Worm (Caenorhabditis elegans) whole organism, L1 larva: ENCODE data around the gene C14A11.6.

ENCODE experiments used
- C34B4.2 ChIP-seq: sonication (generic microtip); optimal IDR thresholded peaks from 2 replicates; lab custom pipeline; 2017; ENCODE audit warnings: mild to moderate bottlenecking, missing genetic modification characterization, missing compliant biosample characterization
- F16B12.6 ChIP-seq: fragments of 150-350 bp; optimal IDR thresholded peaks from 2 replicates; lab custom pipeline; 2014; ENCODE audit warnings: missing biosample characterization, missing genetic modification characterization
- alr-1 ChIP-seq: fragments of 200-800 bp; sonication (Bioruptor generic); optimal IDR thresholded peaks from 2 replicates; lab custom pipeline; 2018; ENCODE audit warnings: borderline replicate concordance, mild to moderate bottlenecking, missing genetic modification characterization, missing compliant biosample characterization
- aly-2 ChIP-seq: fragments of 150-350 bp; optimal IDR thresholded peaks from 2 replicates; lab custom pipeline; 2014; ENCODE audit warnings: missing biosample characterization, missing genetic modification characterization
- blmp-1 ChIP-seq: fragments of 150-350 bp; optimal IDR thresholded peaks from 2 replicates; lab custom pipeline; 2014; ENCODE audit warnings: missing biosample characterization, missing genetic modification characterization
- ceh-82 ChIP-seq, 3 experiments: fragments of 150-350 bp in 1 of 3; sonication (generic microtip) in 2 of 3; optimal IDR thresholded peaks; 2 replicates each; lab custom pipeline; 2014 to 2017; ENCODE audit warnings: missing biosample characterization in 3 of 3, missing genetic modification characterization in 3 of 3
- ceh-90 ChIP-seq: sonication (generic microtip); optimal IDR thresholded peaks from 2 replicates; lab custom pipeline; 2016; ENCODE audit warnings: missing genetic modification characterization, missing compliant biosample characterization
- ces-1 ChIP-seq: fragments of 150-350 bp; optimal IDR thresholded peaks from 2 replicates; lab custom pipeline; 2014; ENCODE audit warnings: missing biosample characterization, missing genetic modification reagents, missing genetic modification characterization
- dpl-1 ChIP-seq, 3 experiments: fragments of 150-350 bp in 2 of 3; sonication (generic microtip) in 1 of 3; optimal IDR thresholded peaks; 2 replicates each; lab custom pipeline; 2014 to 2017; ENCODE audit warnings: missing biosample characterization in 3 of 3, missing genetic modification characterization in 3 of 3, missing genetic modification reagents in 3 of 3
- dsc-1 ChIP-seq: sonication (generic microtip); optimal IDR thresholded peaks from 2 replicates; lab custom pipeline; 2016; ENCODE audit warnings: mild to moderate bottlenecking, missing genetic modification characterization, missing compliant biosample characterization
- efl-1 ChIP-seq, 4 experiments: fragments of 150-350 bp; optimal IDR thresholded peaks in 3 of 4; peaks in 1 of 4; 1 replicate in 1 of 4; 2 replicates in 3 of 4; lab custom pipeline; 2014; ENCODE audit warnings: missing biosample characterization in 2 of 4, missing genetic modification characterization in 2 of 4, missing genetic modification reagents in 2 of 4
- efl-3 ChIP-seq: fragments of 200-800 bp; sonication (Bioruptor generic); optimal IDR thresholded peaks from 2 replicates; lab custom pipeline; 2018; ENCODE audit warnings: mild to moderate bottlenecking, missing genetic modification characterization, missing compliant biosample characterization
- egl-27 ChIP-seq, 2 experiments: fragments of 150-350 bp in 1 of 2; sonication (generic microtip); optimal IDR thresholded peaks; 3 replicates each; lab custom pipeline; 2017 to 2018; ENCODE audit warnings: missing biosample characterization in 2 of 2, missing genetic modification characterization in 2 of 2, missing genetic modification reagents in 2 of 2
- elt-2 ChIP-seq: sonication (generic microtip); optimal IDR thresholded peaks from 2 replicates; lab custom pipeline; 2016; ENCODE audit warnings: missing genetic modification characterization, mild to moderate bottlenecking, inconsistent platforms, missing compliant biosample characterization, missing genetic modification reagents
- elt-3 ChIP-seq, 6 experiments: fragments of 150-350 bp in 1 of 6; sonication (generic microtip); optimal IDR thresholded peaks; 2 replicates each; lab custom pipeline; 2017 to 2018; ENCODE audit warnings: missing biosample characterization in 6 of 6, missing genetic modification characterization in 6 of 6, inconsistent platforms in 1 of 6
- ets-5 ChIP-seq: fragments of 200-800 bp; sonication (Bioruptor generic); IDR thresholded peaks from 2 replicates; pipeline ENCODE4 v1.3.6; 2022; ENCODE audit warnings: missing genetic modification characterization, missing compliant biosample characterization
- fkh-4 ChIP-seq: sonication (generic microtip); optimal IDR thresholded peaks from 2 replicates; lab custom pipeline; 2016; ENCODE audit warnings: missing compliant biosample characterization, missing genetic modification characterization, borderline replicate concordance
- fos-1 ChIP-seq: fragments of 150-350 bp; optimal IDR thresholded peaks from 2 replicates; lab custom pipeline; 2014; ENCODE audit warnings: missing biosample characterization, missing genetic modification characterization
- lin-13 ChIP-seq: fragments of 150-350 bp; optimal IDR thresholded peaks from 2 replicates; lab custom pipeline; 2014; ENCODE audit warnings: missing biosample characterization, missing genetic modification reagents, missing genetic modification characterization
- lin-14 ChIP-seq: fragments of 200-800 bp; sonication (Bioruptor generic); optimal IDR thresholded peaks from 2 replicates; lab custom pipeline; 2018; ENCODE audit warnings: mild to moderate bottlenecking, missing genetic modification characterization, moderate library complexity, missing compliant biosample characterization
- lir-3 ChIP-seq: sonication (generic microtip); optimal IDR thresholded peaks from 2 replicates; lab custom pipeline; 2016; ENCODE audit warnings: mild to moderate bottlenecking, missing genetic modification characterization, moderate library complexity, missing compliant biosample characterization; ENCODE audit not compliant: poor library complexity
- lsy-2 ChIP-seq, 2 experiments: fragments of 150-350 bp; optimal IDR thresholded peaks; 2 replicates each; lab custom pipeline; 2014; ENCODE audit warnings: missing biosample characterization in 2 of 2, missing genetic modification characterization in 2 of 2
- mdl-1 ChIP-seq, 2 experiments: fragments of 150-350 bp; optimal IDR thresholded peaks; 2 replicates each; lab custom pipeline; 2014 to 2017; ENCODE audit warnings: missing biosample characterization in 2 of 2, missing genetic modification characterization in 2 of 2, inconsistent platforms in 1 of 2
- mep-1 ChIP-seq: fragments of 150-350 bp; optimal IDR thresholded peaks from 2 replicates; lab custom pipeline; 2014; ENCODE audit warnings: missing biosample characterization, missing genetic modification characterization
- nhr-20 ChIP-seq: sonication (generic microtip); optimal IDR thresholded peaks from 2 replicates; lab custom pipeline; 2016; ENCODE audit warnings: mild to moderate bottlenecking, missing genetic modification characterization, missing compliant biosample characterization
- nhr-47 ChIP-seq: sonication (generic microtip); optimal IDR thresholded peaks from 2 replicates; lab custom pipeline; 2016; ENCODE audit warnings: mild to moderate bottlenecking, missing genetic modification characterization, moderate library complexity, missing compliant biosample characterization
- nhr-71 ChIP-seq: sonication (generic microtip); optimal IDR thresholded peaks from 2 replicates; lab custom pipeline; 2016; ENCODE audit warnings: mild to moderate bottlenecking, missing genetic modification characterization, moderate library complexity, missing compliant biosample characterization
- nhr-76 ChIP-seq: sonication (generic microtip); optimal IDR thresholded peaks from 2 replicates; lab custom pipeline; 2017; ENCODE audit warnings: missing biosample characterization, missing genetic modification characterization
- nhr-77 ChIP-seq: fragments of 150-350 bp; optimal IDR thresholded peaks from 2 replicates; lab custom pipeline; 2014; ENCODE audit warnings: missing biosample characterization, missing genetic modification characterization
- nhr-84 ChIP-seq: sonication (generic microtip); optimal IDR thresholded peaks from 2 replicates; lab custom pipeline; 2017; ENCODE audit warnings: missing biosample characterization, missing genetic modification characterization
- nhr-85 ChIP-seq: sonication (generic microtip); peaks from one replicate; lab custom pipeline; 2016; ENCODE audit warnings: missing genetic modification characterization, inconsistent platforms, missing compliant biosample characterization
- nhr-90 ChIP-seq: sonication (generic microtip); optimal IDR thresholded peaks from 2 replicates; lab custom pipeline; 2016; ENCODE audit warnings: mild to moderate bottlenecking, missing genetic modification characterization, missing compliant biosample characterization; ENCODE audit not compliant: poor library complexity
- pax-3 ChIP-seq: fragments of 200-800 bp; sonication (Bioruptor generic); optimal IDR thresholded peaks from 2 replicates; lab custom pipeline; 2018; ENCODE audit warnings: mild to moderate bottlenecking, missing genetic modification characterization, moderate library complexity, missing compliant biosample characterization
- pqm-1 ChIP-seq: sonication (generic microtip); optimal IDR thresholded peaks from 3 replicates; lab custom pipeline; 2017; ENCODE audit warnings: missing biosample characterization, missing genetic modification characterization
- rnt-1 ChIP-seq: sonication (generic microtip); optimal IDR thresholded peaks from 2 replicates; lab custom pipeline; 2016; ENCODE audit warnings: mild to moderate bottlenecking, missing genetic modification characterization, moderate library complexity, missing compliant biosample characterization
- snpc-4 ChIP-seq: fragments of 150-350 bp; optimal IDR thresholded peaks from 2 replicates; lab custom pipeline; 2014; ENCODE audit warnings: missing biosample characterization, missing genetic modification characterization
- snu-23 ChIP-seq: sonication (generic microtip); optimal IDR thresholded peaks from 2 replicates; lab custom pipeline; 2016; ENCODE audit warnings: missing genetic modification characterization, missing compliant biosample characterization
- swsn-7 ChIP-seq: sonication (generic microtip); optimal IDR thresholded peaks from 2 replicates; lab custom pipeline; 2016; ENCODE audit warnings: missing genetic modification characterization, missing compliant biosample characterization
- tbx-2 ChIP-seq: sonication (generic microtip); optimal IDR thresholded peaks from 2 replicates; lab custom pipeline; 2016; ENCODE audit warnings: missing genetic modification characterization, missing compliant biosample characterization
- tlp-1 ChIP-seq: fragments of 150-350 bp; optimal IDR thresholded peaks from 2 replicates; lab custom pipeline; 2014; ENCODE audit warnings: missing biosample characterization, missing genetic modification characterization
- unc-86 ChIP-seq: sonication (generic microtip); optimal IDR thresholded peaks from 2 replicates; lab custom pipeline; 2016; ENCODE audit warnings: missing genetic modification characterization, missing compliant biosample characterization
- xbp-1 ChIP-seq: sonication (generic microtip); optimal IDR thresholded peaks from 2 replicates; lab custom pipeline; 2016; ENCODE audit warnings: missing genetic modification characterization, missing compliant biosample characterization
- ztf-11 ChIP-seq, 2 experiments: sonication (generic microtip); optimal IDR thresholded peaks; 2 replicates each; lab custom pipeline; 2016 to 2017; ENCODE audit warnings: missing genetic modification characterization in 2 of 2, missing biosample characterization in 1 of 2, missing compliant biosample characterization in 1 of 2
- ztf-4 ChIP-seq: fragments of 150-350 bp; optimal IDR thresholded peaks from 2 replicates; lab custom pipeline; 2014; ENCODE audit warnings: missing biosample characterization, missing genetic modification characterization

Gene C14A11.6

ce11 chrX:2858380-2858779 lies 44.4 kb upstream of the C14A11.6 start (continued):
- TF ChIP-seq efl-1 (optimal IDR thresholded peaks at IDR 0.05; lab: Kevin White, UChicago) (no peak), efl-1 (GFP tag; optimal IDR thresholded peaks at IDR 0.05 in 1 of 2; lab: Kevin White, UChicago) (peak in 1 of 2 experiments; percentile 82), C34B4.2 (tag; lab: Kevin White, UChicago) (no peak), efl-3 (no peak), ets-5 (GFP tag; lab: Robert Waterston, UW) (no peak)

- TF ChIP-seq elt-3 (tag; optimal IDR thresholded peaks at IDR 0.05; lab: Kevin White, UChicago) (no peak), nhr-47 (tag; lab: Kevin White, UChicago) (peak; percentile 43), elt-2 (tag; lab: Kevin White, UChicago) (no peak), nhr-20 (tag; lab: Kevin White, UChicago) (peak; percentile 32), xbp-1 (tag; lab: Kevin White, UChicago) (no peak), fos-1 (tag; lab: Kevin White, UChicago) (no peak), fkh-4 (peak; percentile 22), swsn-7 (tag; lab: Kevin White, UChicago) (peak; percentile 7), ets-5 (GFP tag; lab: Robert Waterston, UW) (0 out of 2 replicates have a peak, but pooled peaks have one; percentile 56), nhr-71 (tag; lab: Kevin White, UChicago) (peak; percentile 51), F16B12.6 (tag; lab: Kevin White, UChicago) (no peak), ceh-82 (tag; optimal IDR thresholded peaks at IDR 0.05; lab: Kevin White, UChicago) (no peak), alr-1 (tag; lab: Kevin White, UChicago) (no peak), nhr-84 (tag; lab: Kevin White, UChicago) (no peak), tbx-2 (tag; lab: Kevin White, UChicago) (peak; percentile 33), lsy-2 (tag; optimal IDR thresholded peaks at IDR 0.05; lab: Kevin White, UChicago) (peak; percentile 29), mdl-1 (tag; optimal IDR thresholded peaks at IDR 0.05; lab: Kevin White, UChicago) (no peak), ztf-11 (tag; optimal IDR thresholded peaks at IDR 0.05; lab: Kevin White, UChicago) (no peak), nhr-90 (tag; lab: Kevin White, UChicago) (peak; percentile 55), aly-2 (tag; lab: Kevin White, UChicago) (no peak), unc-86 (tag; lab: Kevin White, UChicago) (no peak), ces-1 (GFP tag; lab: Kevin White, UChicago) (no peak), ztf-4 (tag; lab: Kevin White, UChicago) (no peak), snu-23 (GFP tag; lab: Kevin White, UChicago) (peak; percentile 46), lir-3 (peak; percentile 57), tlp-1 (tag; lab: Kevin White, UChicago) (no peak), pqm-1 (tag; lab: Kevin White, UChicago) (no peak), dpl-1 (GFP tag; optimal IDR thresholded peaks at IDR 0.05; lab: Kevin White, UChicago) (peak in 1 of 3 experiments; percentile 21), snpc-4 (peak; percentile 14), rnt-1 (tag; lab: Kevin White, UChicago) (peak; percentile 78), lin-14 (GFP tag; lab: Kevin White, UChicago) (peak; percentile 67), nhr-85 (peak; percentile 76), egl-27 (tag; optimal IDR thresholded peaks at IDR 0.05; lab: Kevin White, UChicago) (no peak), nhr-77 (no peak), efl-1 (optimal IDR thresholded peaks at IDR 0.05; lab: Kevin White, UChicago) (no peak), efl-1 (GFP tag; optimal IDR thresholded peaks at IDR 0.05 in 1 of 2; lab: Kevin White, UChicago) (no peak), lin-13 (no peak), mep-1 (tag; lab: Kevin White, UChicago) (peak; percentile 42), nhr-76 (no peak), blmp-1 (tag; lab: Kevin White, UChicago) (peak; percentile 32), ceh-90 (tag; lab: Kevin White, UChicago) (peak; percentile 57), pax-3 (tag; lab: Kevin White, UChicago) (no peak), dsc-1 (peak; percentile 7)
These were observed 43.3 kb upstream of the C14A11.6 start, which contains the start of gene tra-4 for ce11 chrX:2857070-2857825. TSS of gene tra-4 (minus strand) at chrX:2857603.
